Worm (Caenorhabditis elegans): ENCODE measurements around the gene srw-133.

ce11 chrV:4152200-4152599 is 37.7 kb upstream of the srw-133 start, which contains the start of gene Y45G5AM.6:
- TF ChIP-seq ama-1 (optimal IDR thresholded peaks at IDR 0.05) (no peak), ztf-4 (tag; optimal IDR thresholded peaks at IDR 0.05) (no peak), fkh-10 (GFP tag; optimal IDR thresholded peaks at IDR 0.05) (no peak), aha-1 (tag; optimal IDR thresholded peaks at IDR 0.05) (no peak), lin-13 (GFP tag; optimal IDR thresholded peaks at IDR 0.05) (no peak), elt-2 (tag; optimal IDR thresholded peaks at IDR 0.05) (no peak)
